Fruit fly (Drosophila melanogaster) whole organism, embryonic: ENCODE results near the gene Bub1.

Experiments
- Sox100B ChIP-seq: fragments of 200-800 bp; sonication (Bioruptor generic); optimal IDR thresholded peaks from 3 replicates; lab custom pipeline; 2018; ENCODE audit warnings: missing biosample characterization, mild to moderate bottlenecking, missing genetic modification characterization
- br ChIP-seq: fragments of >200 bp; optimal IDR thresholded peaks from 2 replicates; lab custom pipeline; 2017
- cad ChIP-seq: fragments of >200 bp; optimal IDR thresholded peaks from 2 replicates; lab custom pipeline; 2017; ENCODE audit warnings: missing biosample characterization, missing genetic modification characterization
- cas ChIP-seq: fragments of 200-800 bp; sonication (Bioruptor generic); IDR thresholded peaks from 2 replicates; pipeline ENCODE4 v1.3.6; 2022; ENCODE audit warnings: missing biosample characterization, missing genetic modification characterization
- en ChIP-seq: fragments of 200-800 bp; sonication (Bioruptor generic); optimal IDR thresholded peaks from 2 replicates; lab custom pipeline; 2016; ENCODE audit warnings: missing biosample characterization, missing genetic modification characterization
- h ChIP-seq: fragments of >200 bp; optimal IDR thresholded peaks from 2 replicates; lab custom pipeline; 2017
- onecut ChIP-seq: fragments of 200-800 bp; sonication (Bioruptor generic); IDR thresholded peaks from 2 replicates; pipeline ENCODE4 v1.3.6; 2022; ENCODE audit warnings: missing biosample characterization, missing genetic modification characterization

DNA sequence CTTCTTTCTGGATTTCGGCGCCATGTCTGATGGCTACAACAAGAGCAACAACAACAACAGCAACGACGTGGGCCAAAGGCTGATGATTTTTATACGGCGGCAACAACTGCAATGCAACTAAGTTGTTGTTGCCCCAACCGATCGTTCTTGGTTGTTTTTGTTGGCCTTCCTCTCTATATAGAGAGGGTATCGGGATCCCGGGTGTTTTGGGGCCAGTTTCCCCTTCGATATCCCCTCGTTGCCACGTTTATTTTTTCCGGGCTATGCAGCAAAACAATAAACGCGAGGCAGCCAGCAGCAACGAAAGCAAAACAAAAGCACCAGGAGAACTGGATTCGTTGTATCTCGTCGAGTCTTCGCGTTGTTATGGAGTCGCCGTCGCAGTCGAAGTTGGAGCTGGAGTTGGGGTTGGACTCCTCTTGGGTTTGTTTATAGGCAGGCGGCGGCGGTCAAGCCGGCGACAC lies 42.3 kb upstream of the Bub1 start:
- no peak for TF ChIP-seq Sox100B (GFP tag; lab: Kevin White, UChicago)
- TF ChIP-seq cad (GFP tag; lab: Kevin White, UChicago), result no peak
- TF ChIP-seq br (lab: Kevin White, UChicago), result no peak
- TF ChIP-seq h, result no peak
- TF ChIP-seq en (GFP tag; lab: Kevin White, UChicago), result no peak
- no peak for TF ChIP-seq cas (GFP tag; lab: Robert Waterston, UW)
- no peak for TF ChIP-seq onecut (GFP tag; lab: Robert Waterston, UW)
